Worm (Caenorhabditis elegans): ENCODE data around the gene nas-19.

- no peak for TF ChIP-seq Y53G8AR.9 (GFP tag; conservative IDR thresholded peaks at IDR 0.05)
- no peak for TF ChIP-seq B0035.1 (tag; optimal IDR thresholded peaks at IDR 0.05)
- TF ChIP-seq unc-62 (GFP tag; optimal IDR thresholded peaks at IDR 0.05): no peak
- no peak for TF ChIP-seq T07F8.4 (tag; optimal IDR thresholded peaks at IDR 0.05)
- no peak for TF ChIP-seq rcor-1 (GFP tag; IDR thresholded peaks at IDR 0.05)
- TF ChIP-seq ama-1 (optimal IDR thresholded peaks at IDR 0.05): no peak
- TF ChIP-seq ama-1 (GFP tag; optimal IDR thresholded peaks at IDR 0.05): no peak
- TF ChIP-seq snpc-4 (GFP tag; optimal IDR thresholded peaks at IDR 0.05): no peak
- TF ChIP-seq snpc-4 (tag; optimal IDR thresholded peaks at IDR 0.05): no peak
- no peak for TF ChIP-seq nfya-1 (tag; optimal IDR thresholded peaks at IDR 0.05; ENCODE audit: borderline replicate concordance, insufficient read depth)
- TF ChIP-seq cebp-1 (GFP tag; IDR thresholded peaks at IDR 0.05): no peak
- no peak for TF ChIP-seq cebp-1 (tag; optimal IDR thresholded peaks at IDR 0.05)
- no peak for TF ChIP-seq Y95B8A.8 (GFP tag; IDR thresholded peaks at IDR 0.05)
- TF ChIP-seq ztf-6 (GFP tag; IDR thresholded peaks at IDR 0.05): no peak
- no peak for TF ChIP-seq tlf-1 (GFP tag; optimal IDR thresholded peaks at IDR 0.05)
- no peak for TF ChIP-seq ceh-91 (GFP tag; IDR thresholded peaks at IDR 0.05)
- no peak for TF ChIP-seq pha-4 (tag; optimal IDR thresholded peaks at IDR 0.05)
Measured at ce11 chrV:11389776-11390175, 12.7 kb downstream of the nas-19 start, which contains the start of gene col-155.
